Fruit fly (Drosophila melanogaster): ENCODE measurements around the gene mbf1.

mbf1 gene

dm6 chr3L:16533932-16534331, 40.3 kb upstream of the mbf1 start (continued):
- peak; percentile 26 for TF ChIP-seq CG34376 (GFP tag; optimal IDR thresholded peaks at IDR 0.05)
- TF ChIP-seq tin (GFP tag; optimal IDR thresholded peaks at IDR 0.05) = peak; percentile 79
- TF ChIP-seq CG3847 (GFP tag; IDR thresholded peaks at IDR 0.05) = peak; percentile 63
- peak; percentile 65 for TF ChIP-seq Mad (GFP tag; optimal IDR thresholded peaks at IDR 0.05)
- TF ChIP-seq ci (GFP tag; IDR thresholded peaks at IDR 0.05) = peak; percentile 56; the same call in 1 of the 3 replicates
- no peak for TF ChIP-seq CG17912 (GFP tag; optimal IDR thresholded peaks at IDR 0.05)
- TF ChIP-seq CG3163 (GFP tag; optimal IDR thresholded peaks at IDR 0.05) = no peak
- TF ChIP-seq BEAF-32 (GFP tag; optimal IDR thresholded peaks at IDR 0.05) = no peak
- TF ChIP-seq MTF-1 (GFP tag; optimal IDR thresholded peaks at IDR 0.05; ENCODE audit: borderline replicate concordance) = peak; percentile 42
- TF ChIP-seq CG7963 (GFP tag; IDR thresholded peaks at IDR 0.05; ENCODE audit: partially characterized antibody) = no peak
- peak; percentile 52; the same call in 1 of the 2 replicates for TF ChIP-seq CG10366 (GFP tag; IDR thresholded peaks at IDR 0.05)
- peak; percentile 30 for TF ChIP-seq CG33213 (GFP tag; optimal IDR thresholded peaks at IDR 0.05)
- TF ChIP-seq maf-S (GFP tag; optimal IDR thresholded peaks at IDR 0.05) = peak; percentile 52
- TF ChIP-seq CG31365 (tag; optimal IDR thresholded peaks at IDR 0.05) = peak; percentile 6
- peak; percentile 57 for TF ChIP-seq gsb (GFP tag; IDR thresholded peaks at IDR 0.05)
- no peak for TF ChIP-seq lov (optimal IDR thresholded peaks at IDR 0.05)
- 0 out of 3 replicates have a peak, but pooled peaks have one; percentile 35 for TF ChIP-seq lov (GFP tag; IDR thresholded peaks at IDR 0.05)
- peak; percentile 73 for TF ChIP-seq org-1 (GFP tag; optimal IDR thresholded peaks at IDR 0.05)
- peak; percentile 90 for TF ChIP-seq CG10979 (tag; optimal IDR thresholded peaks at IDR 0.05)
- no peak for TF ChIP-seq Elba2 (GFP tag; optimal IDR thresholded peaks at IDR 0.05)
- peak; percentile 67; the same call in 2 of the 3 replicates for TF ChIP-seq tgo (GFP tag; IDR thresholded peaks at IDR 0.05)
- TF ChIP-seq Med (GFP tag) = peak; percentile 89
- TF ChIP-seq toy (GFP tag; IDR thresholded peaks at IDR 0.05) = no peak
- TF ChIP-seq CG12104 (GFP tag; optimal IDR thresholded peaks at IDR 0.05) = peak; percentile 78
- TF ChIP-seq CG11696 (GFP tag; IDR thresholded peaks at IDR 0.05) = no peak
- peak; percentile 79 for TF ChIP-seq fd3F (GFP tag; optimal IDR thresholded peaks at IDR 0.05)
- TF ChIP-seq CG1647 (GFP tag; optimal IDR thresholded peaks at IDR 0.05) = peak; percentile 57
- TF ChIP-seq CG9215 (GFP tag; IDR thresholded peaks at IDR 0.05) = peak; percentile 67
- TF ChIP-seq Side (GFP tag; optimal IDR thresholded peaks at IDR 0.05) = peak; percentile 66
- TF ChIP-seq CG4282 (GFP tag; optimal IDR thresholded peaks at IDR 0.05) = no peak
- TF ChIP-seq nau (GFP tag; optimal IDR thresholded peaks at IDR 0.05) = peak; percentile 84
- peak; percentile 79 for TF ChIP-seq CG13775 (GFP tag; optimal IDR thresholded peaks at IDR 0.05)
- no peak for TF ChIP-seq CG1024 (GFP tag; IDR thresholded peaks at IDR 0.05)
- TF ChIP-seq unc-4 (GFP tag; IDR thresholded peaks at IDR 0.05; ENCODE audit: partially characterized antibody) = no peak
- TF ChIP-seq CG15479 (GFP tag; optimal IDR thresholded peaks at IDR 0.05) = no peak
- TF ChIP-seq HLH54F (GFP tag; optimal IDR thresholded peaks at IDR 0.05) = peak; percentile 51
- no peak for TF ChIP-seq CG13287 (GFP tag; IDR thresholded peaks at IDR 0.05; ENCODE audit: partially characterized antibody)
- peak; percentile 80 for TF ChIP-seq Max (GFP tag; optimal IDR thresholded peaks at IDR 0.05)
- TF ChIP-seq gt (GFP tag; IDR thresholded peaks at IDR 0.05) = no peak
- TF ChIP-seq Awh (GFP tag; IDR thresholded peaks at IDR 0.05) = no peak
- peak; percentile 37 for TF ChIP-seq CG15073 (GFP tag; optimal IDR thresholded peaks at IDR 0.05)
- peak; percentile 15 for TF ChIP-seq CG3995 (GFP tag; optimal IDR thresholded peaks at IDR 0.05)
- TF ChIP-seq unpg (GFP tag; optimal IDR thresholded peaks at IDR 0.05) = peak; percentile 86
- TF ChIP-seq D19B (GFP tag; optimal IDR thresholded peaks at IDR 0.05) = peak; percentile 53
- TF ChIP-seq twi (tag; optimal IDR thresholded peaks at IDR 0.05) = peak; percentile 81
- TF ChIP-seq D (optimal IDR thresholded peaks at IDR 0.05) = no peak
- peak; percentile 82 for TF ChIP-seq D (GFP tag; optimal IDR thresholded peaks at IDR 0.05)
- TF ChIP-seq CG8478 (optimal IDR thresholded peaks at IDR 0.05) = no peak
- TF ChIP-seq Neu2 (GFP tag; optimal IDR thresholded peaks at IDR 0.05; ENCODE audit: borderline replicate concordance) = no peak
- no peak for TF ChIP-seq HLHmδ (GFP tag; optimal IDR thresholded peaks at IDR 0.05)
- TF ChIP-seq her (GFP tag; optimal IDR thresholded peaks at IDR 0.05) = peak; percentile 27
- TF ChIP-seq Oaz (GFP tag; IDR thresholded peaks at IDR 0.05) = peak; percentile 65

All from whole organism, embryonic.